Fruit fly (Drosophila melanogaster) whole organism, prepupa: ENCODE results near the gene CG32073.

ENCODE experiments used
- CG1621 ChIP-seq: fragments of 200-800 bp; sonication (Bioruptor generic); optimal IDR thresholded peaks from 3 replicates; lab custom pipeline; 2018; ENCODE audit warnings: missing biosample characterization, mild to moderate bottlenecking, missing genetic modification characterization
- CG32006 ChIP-seq: fragments of 200-800 bp; sonication (Bioruptor generic); optimal IDR thresholded peaks from 3 replicates; lab custom pipeline; 2017; ENCODE audit warnings: missing biosample characterization, mild to moderate bottlenecking, missing genetic modification characterization
- Ets21C ChIP-seq: fragments of 200-800 bp; sonication (Bioruptor generic); optimal IDR thresholded peaks from 3 replicates; lab custom pipeline; 2016; ENCODE audit warnings: missing biosample characterization, missing genetic modification characterization
- Ets96B ChIP-seq: fragments of 200-800 bp; optimal IDR thresholded peaks from 2 replicates; lab custom pipeline; 2019; ENCODE audit warnings: missing biosample characterization, mild to moderate bottlenecking, missing genetic modification characterization, moderate library complexity
- Gug ChIP-seq: fragments of 200-800 bp; sonication (Bioruptor generic); IDR thresholded peaks from 2 replicates; pipeline ENCODE4 v1.3.6; 2022; ENCODE audit warnings: missing biosample characterization, missing genetic modification characterization
- Hr39 ChIP-seq: fragments of 200-800 bp; sonication (Bioruptor generic); optimal IDR thresholded peaks from 2 replicates; lab custom pipeline; 2016; ENCODE audit warnings: missing biosample characterization, missing genetic modification characterization
- Hr4 ChIP-seq: fragments of 200-800 bp; sonication (Bioruptor generic); optimal IDR thresholded peaks from 3 replicates; lab custom pipeline; 2016; ENCODE audit warnings: missing biosample characterization, missing genetic modification characterization
- Sox102F ChIP-seq: fragments of 200-800 bp; sonication (Bioruptor generic); optimal IDR thresholded peaks from 2 replicates; lab custom pipeline; 2016; ENCODE audit warnings: missing biosample characterization, mild to moderate bottlenecking, missing genetic modification characterization
- Sox14 ChIP-seq: fragments of 200-800 bp; sonication (Bioruptor generic); optimal IDR thresholded peaks from 3 replicates; lab custom pipeline; 2016; ENCODE audit warnings: missing biosample characterization, missing genetic modification characterization
- vri ChIP-seq: fragments of 200-800 bp; sonication (Bioruptor generic); optimal IDR thresholded peaks from 3 replicates; lab custom pipeline; 2016; ENCODE audit warnings: missing biosample characterization, mild to moderate bottlenecking, missing genetic modification characterization

dm6 chr3L:11061200-11061599 is 46.2 kb downstream of the CG32073 start, which contains the start of the genes CG6321 and Blos2:
- TF ChIP-seq Gug (peak; percentile 41), Ets21C (peak; percentile 35), CG32006 (peak; percentile 81), Sox102F (GFP tag; lab: Kevin White, UChicago) (peak; percentile 66), CG1621 (tag; lab: Kevin White, UChicago) (no peak), Hr39 (GFP tag; lab: Kevin White, UChicago) (peak; percentile 65), Sox14 (GFP tag; lab: Kevin White, UChicago) (peak; percentile 76), Ets96B (tag; lab: Kevin White, UChicago) (peak; percentile 77), Hr4 (peak; percentile 80), vri (peak; percentile 51)
